Fruit fly (Drosophila melanogaster): Measurements from ENCODE around the gene Ube4A.

DNA sequence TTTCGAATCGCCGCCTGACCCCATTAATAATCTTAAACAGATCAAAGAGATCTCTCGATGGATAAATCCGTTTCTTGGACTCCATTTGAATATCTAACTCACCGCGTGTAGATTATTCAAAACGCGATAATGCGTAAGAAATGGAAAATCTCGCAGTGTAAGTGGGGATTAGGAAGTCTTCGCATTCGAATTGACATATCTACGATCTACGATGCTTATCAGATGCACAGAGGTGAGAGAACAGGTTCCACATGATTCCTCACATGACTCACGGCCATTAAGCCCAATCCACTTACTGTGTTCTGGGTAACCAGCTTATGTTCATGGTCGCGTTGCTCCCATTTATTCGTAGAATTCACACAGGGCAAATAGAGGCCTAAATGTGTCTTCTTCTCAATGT, 37.9 kb downstream of the Ube4A start:
- TF ChIP-seq Dll (optimal IDR thresholded peaks at IDR 0.05) (no peak), CG8478 (optimal IDR thresholded peaks at IDR 0.05) (no peak), psq (optimal IDR thresholded peaks at IDR 0.05) (no peak), EcR (GFP tag; optimal IDR thresholded peaks at IDR 0.05) (no peak)
